Worm (Caenorhabditis elegans) whole organism, late embryonic: ENCODE data around the gene pyt-1.

Experiments used
- C08G9.2 ChIP-seq: sonication (generic microtip); optimal IDR thresholded peaks from 2 replicates; lab custom pipeline; 2016; ENCODE audit warnings: mild to moderate bottlenecking, missing genetic modification characterization, moderate library complexity, missing compliant biosample characterization
- C38D4.7 ChIP-seq: fragments of 200-800 bp; sonication (Bioruptor generic); optimal IDR thresholded peaks from 2 replicates; lab custom pipeline; 2018; ENCODE audit warnings: mild to moderate bottlenecking, missing genetic modification characterization, moderate library complexity, missing compliant biosample characterization
- F13H6.1 ChIP-seq: sonication (generic microtip); optimal IDR thresholded peaks from 2 replicates; lab custom pipeline; 2016; ENCODE audit warnings: missing genetic modification characterization, missing compliant biosample characterization
- K02D7.2 ChIP-seq: sonication (generic microtip); optimal IDR thresholded peaks from 2 replicates; lab custom pipeline; 2017; ENCODE audit warnings: mild to moderate bottlenecking, missing genetic modification characterization, missing compliant biosample characterization
- Y22D7AL.16 ChIP-seq: sonication (generic microtip); optimal IDR thresholded peaks from 2 replicates; lab custom pipeline; 2016; ENCODE audit warnings: missing genetic modification characterization, missing compliant biosample characterization
- ahr-1 ChIP-seq: sonication (generic microtip); optimal IDR thresholded peaks from 2 replicates; lab custom pipeline; 2016; ENCODE audit warnings: missing genetic modification characterization, missing compliant biosample characterization
- ceh-19 ChIP-seq: fragments of 200-800 bp; sonication (Bioruptor generic); optimal IDR thresholded peaks from 2 replicates; lab custom pipeline; 2018; ENCODE audit warnings: mild to moderate bottlenecking, missing genetic modification characterization, missing compliant biosample characterization
- ceh-2 ChIP-seq: sonication (generic microtip); optimal IDR thresholded peaks from 2 replicates; lab custom pipeline; 2016; ENCODE audit warnings: missing genotype, missing genetic modification characterization, missing compliant biosample characterization
- ceh-22 ChIP-seq: sonication (generic microtip); optimal IDR thresholded peaks from 2 replicates; lab custom pipeline; 2017; ENCODE audit warnings: missing biosample characterization, missing genetic modification characterization
- ceh-30 ChIP-seq: fragments of 150-350 bp; optimal IDR thresholded peaks from 2 replicates; lab custom pipeline; 2014; ENCODE audit warnings: missing biosample characterization, missing genetic modification characterization
- ceh-34 ChIP-seq: sonication (generic microtip); optimal IDR thresholded peaks from 2 replicates; lab custom pipeline; 2016; ENCODE audit warnings: mild to moderate bottlenecking, missing genetic modification characterization, missing compliant biosample characterization
- ceh-45 ChIP-seq: fragments of 200-800 bp; sonication (Bioruptor generic); IDR thresholded peaks from 2 replicates; pipeline ENCODE4 v1.3.6; 2022; ENCODE audit warnings: missing genetic modification reagents, missing genetic modification characterization, missing compliant biosample characterization
- ceh-6 ChIP-seq: fragments of 200-800 bp; sonication (Bioruptor generic); optimal IDR thresholded peaks from 2 replicates; lab custom pipeline; 2018; ENCODE audit warnings: mild to moderate bottlenecking, missing genetic modification characterization, missing compliant biosample characterization
- che-1 ChIP-seq: sonication (generic microtip); optimal IDR thresholded peaks from 2 replicates; lab custom pipeline; 2016; ENCODE audit warnings: mild to moderate bottlenecking, missing genetic modification characterization, missing compliant biosample characterization
- dmd-4 ChIP-seq: sonication (generic microtip); optimal IDR thresholded peaks from 2 replicates; lab custom pipeline; 2016; ENCODE audit warnings: borderline replicate concordance, missing genetic modification characterization, missing compliant biosample characterization
- dve-1 ChIP-seq: sonication (generic microtip); optimal IDR thresholded peaks from 2 replicates; lab custom pipeline; 2017; ENCODE audit warnings: antibody characterized with exemption, mild to moderate bottlenecking, missing genetic modification characterization, missing compliant biosample characterization
- elt-2 ChIP-seq: sonication (generic microtip); optimal IDR thresholded peaks from 2 replicates; lab custom pipeline; 2016; ENCODE audit warnings: missing genetic modification reagents, missing genetic modification characterization, missing compliant biosample characterization
- elt-4 ChIP-seq: sonication (generic microtip); optimal IDR thresholded peaks from 2 replicates; lab custom pipeline; 2016; ENCODE audit warnings: missing genetic modification characterization, missing compliant biosample characterization
- ets-4 ChIP-seq: sonication (generic microtip); optimal IDR thresholded peaks from 2 replicates; lab custom pipeline; 2016; ENCODE audit warnings: missing genetic modification characterization, missing compliant biosample characterization
- eyg-1 ChIP-seq: sonication (generic microtip); optimal IDR thresholded peaks from 2 replicates; lab custom pipeline; 2016; ENCODE audit warnings: missing genotype, missing genetic modification characterization, missing compliant biosample characterization
- fkh-6 ChIP-seq: sonication (generic microtip); optimal IDR thresholded peaks from 2 replicates; lab custom pipeline; 2016; ENCODE audit warnings: missing genetic modification characterization, missing compliant biosample characterization
- hlh-30 ChIP-seq: sonication (generic microtip); optimal IDR thresholded peaks from 2 replicates; lab custom pipeline; 2017; ENCODE audit warnings: antibody characterized with exemption, missing genetic modification characterization, missing compliant biosample characterization; ENCODE audit not compliant: insufficient read depth
- nfya-1 ChIP-seq: sonication (generic microtip); optimal IDR thresholded peaks from 2 replicates; lab custom pipeline; 2017; ENCODE audit warnings: missing genetic modification characterization, mild to moderate bottlenecking, missing compliant biosample characterization, antibody characterized with exemption, moderate library complexity
- nhr-11 ChIP-seq: fragments of 150-350 bp; optimal IDR thresholded peaks from 2 replicates; lab custom pipeline; 2014; ENCODE audit warnings: missing biosample characterization, missing genetic modification characterization
- npax-4 ChIP-seq: sonication (generic microtip); optimal IDR thresholded peaks from 2 replicates; lab custom pipeline; 2016; ENCODE audit warnings: missing genetic modification characterization, missing compliant biosample characterization
- pha-4 ChIP-seq: fragments of 150-350 bp; optimal IDR thresholded peaks from 2 replicates; lab custom pipeline; 2018; ENCODE audit warnings: missing biosample characterization, missing genetic modification reagents, missing genetic modification characterization
- pqm-1 ChIP-seq: sonication (generic microtip); optimal IDR thresholded peaks from 2 replicates; lab custom pipeline; 2016; ENCODE audit warnings: missing genetic modification characterization, missing compliant biosample characterization
- pros-1 ChIP-seq: fragments of 150-350 bp; optimal IDR thresholded peaks from 2 replicates; lab custom pipeline; 2014; ENCODE audit warnings: missing biosample characterization, missing genetic modification reagents, missing genetic modification characterization
- ref-2 ChIP-seq: sonication (generic microtip); optimal IDR thresholded peaks from 2 replicates; lab custom pipeline; 2016; ENCODE audit warnings: missing genetic modification characterization, missing compliant biosample characterization
- sdc-2 ChIP-seq: sonication (generic microtip); optimal IDR thresholded peaks from 2 replicates; lab custom pipeline; 2016; ENCODE audit warnings: missing genotype, missing genetic modification characterization, missing compliant biosample characterization
- sox-2 ChIP-seq: fragments of 200-800 bp; sonication (Bioruptor generic); IDR thresholded peaks from 2 replicates; pipeline ENCODE4 v1.3.6; 2022; ENCODE audit warnings: missing genetic modification reagents, missing genetic modification characterization, missing compliant biosample characterization
- syd-9 ChIP-seq: sonication (generic microtip); optimal IDR thresholded peaks from 2 replicates; lab custom pipeline; 2016; ENCODE audit warnings: mild to moderate bottlenecking, missing genetic modification characterization, moderate library complexity, missing compliant biosample characterization
- tbx-2 ChIP-seq: sonication (generic microtip); optimal IDR thresholded peaks from 2 replicates; lab custom pipeline; 2016; ENCODE audit warnings: missing genetic modification characterization, missing compliant biosample characterization
- unc-42 ChIP-seq: sonication (generic microtip); optimal IDR thresholded peaks from 2 replicates; lab custom pipeline; 2016; ENCODE audit warnings: missing genotype, missing genetic modification characterization, missing compliant biosample characterization
- unc-55 ChIP-seq: sonication (generic microtip); optimal IDR thresholded peaks from 2 replicates; lab custom pipeline; 2017; ENCODE audit warnings: missing biosample characterization, missing genetic modification reagents, missing genetic modification characterization
- unc-86 ChIP-seq: sonication (generic microtip); optimal IDR thresholded peaks from 2 replicates; lab custom pipeline; 2016; ENCODE audit warnings: missing genetic modification characterization, missing compliant biosample characterization
- zip-5 ChIP-seq: sonication (generic microtip); optimal IDR thresholded peaks from 2 replicates; lab custom pipeline; 2016; ENCODE audit warnings: missing genetic modification characterization, missing compliant biosample characterization

pyt-1 gene

ce11 chrV:10248255-10248979 lies 19.3 kb upstream of the pyt-1 start, which contains the start of gene akt-1:
Gene akt-1 (plus strand): TSS chrV:10248905.
- no peak for TF ChIP-seq che-1 (tag; lab: Kevin White, UChicago)
- TF ChIP-seq ref-2 (tag; lab: Kevin White, UChicago) = no peak
- no peak for TF ChIP-seq ceh-22 (tag; lab: Kevin White, UChicago)
- no peak for TF ChIP-seq dmd-4 (tag; lab: Kevin White, UChicago)
- TF ChIP-seq sdc-2 = no peak
- TF ChIP-seq dve-1 (tag; lab: Kevin White, UChicago) = no peak
- no peak for TF ChIP-seq fkh-6 (tag; lab: Kevin White, UChicago)
- no peak for TF ChIP-seq nhr-11
- no peak for TF ChIP-seq ceh-34 (tag; lab: Kevin White, UChicago)
- TF ChIP-seq eyg-1 = no peak
- TF ChIP-seq ceh-6 (GFP tag; lab: Kevin White, UChicago) = no peak
- no peak for TF ChIP-seq pros-1 (tag; lab: Kevin White, UChicago)
- TF ChIP-seq, all 69 proteins: peak for 0

- TF ChIP-seq eyg-1 = no peak
- TF ChIP-seq ceh-45 (GFP tag; lab: Robert Waterston, UW) = no peak
- TF ChIP-seq Y22D7AL.16 = no peak
- no peak for TF ChIP-seq pros-1 (tag; lab: Kevin White, UChicago)
- TF ChIP-seq ahr-1 (tag; lab: Kevin White, UChicago) = no peak
- no peak for TF ChIP-seq unc-55 (GFP tag; lab: Kevin White, UChicago)
- TF ChIP-seq C08G9.2 (tag; lab: Kevin White, UChicago) = no peak
- TF ChIP-seq tbx-2 (tag; lab: Kevin White, UChicago) = no peak
- TF ChIP-seq C38D4.7 (GFP tag; lab: Kevin White, UChicago) = no peak
- TF ChIP-seq elt-4 (tag; lab: Kevin White, UChicago) = no peak
- no peak for TF ChIP-seq K02D7.2 (tag; lab: Kevin White, UChicago)
- no peak for TF ChIP-seq F13H6.1 (tag; lab: Kevin White, UChicago)
- TF ChIP-seq zip-5 (tag; lab: Kevin White, UChicago) = no peak
- no peak for TF ChIP-seq unc-86 (tag; lab: Kevin White, UChicago)
- no peak for TF ChIP-seq sox-2 (GFP tag; lab: Robert Waterston, UW)
- no peak for TF ChIP-seq hlh-30 (tag; lab: Kevin White, UChicago)
- no peak for TF ChIP-seq nfya-1
- TF ChIP-seq dmd-4 (tag; lab: Kevin White, UChicago) = no peak
- TF ChIP-seq elt-2 (tag; lab: Kevin White, UChicago) = no peak
Observed at ce11 chrV:10247673-10248239, 18.6 kb upstream of the pyt-1 start.

ce11 chrV:10246967-10247366 lies 17.8 kb upstream of the pyt-1 start:
- TF ChIP-seq ets-4 (tag; lab: Kevin White, UChicago) (no peak), npax-4 (tag; lab: Kevin White, UChicago) (no peak), C08G9.2 (tag; lab: Kevin White, UChicago) (no peak), pqm-1 (tag; lab: Kevin White, UChicago) (no peak), pha-4 (tag; lab: Kevin White, UChicago) (no peak)

ce11 chrV:10246443-10246885 lies 17.3 kb upstream of the pyt-1 start:
- no peak for TF ChIP-seq ceh-30 (tag; lab: Kevin White, UChicago)
- no peak for TF ChIP-seq ets-4 (tag; lab: Kevin White, UChicago)
- peak; percentile 2 for TF ChIP-seq hlh-30 (tag; lab: Kevin White, UChicago)
- no peak for TF ChIP-seq eyg-1
- TF ChIP-seq elt-4 (tag; lab: Kevin White, UChicago) = no peak
- no peak for TF ChIP-seq syd-9 (tag; lab: Kevin White, UChicago)
- TF ChIP-seq K02D7.2 (tag; lab: Kevin White, UChicago) = no peak
- TF ChIP-seq C38D4.7 (GFP tag; lab: Kevin White, UChicago) = no peak
- TF ChIP-seq unc-42 = peak; percentile 17
- no peak for TF ChIP-seq ceh-2 (tag; lab: Kevin White, UChicago)
- no peak for TF ChIP-seq ceh-19
- no peak for TF ChIP-seq Y22D7AL.16
